Fruit fly (Drosophila melanogaster): ENCODE data around the gene CG31099.

CG31099 gene

dm6 chr3R:25295320-25296020 is 15.3 kb downstream of the CG31099 start, which contains the start of gene CG31102:
CG31102 (minus strand) TSS chr3R:25295594.
- TF ChIP-seq Dll (optimal IDR thresholded peaks at IDR 0.05) (no peak), psq (optimal IDR thresholded peaks at IDR 0.05) (no peak), pan (optimal IDR thresholded peaks at IDR 0.05) (no peak), CG8478 (optimal IDR thresholded peaks at IDR 0.05) (no peak), usp (GFP tag; optimal IDR thresholded peaks at IDR 0.05) (no peak), EcR (GFP tag; optimal IDR thresholded peaks at IDR 0.05) (no peak)

dm6 chr3R:25292864-25293284 is 17.9 kb downstream of the CG31099 start, which contains the start of gene CG31098:
CG31098 (minus strand) TSS chr3R:25292977.
- TF ChIP-seq pan (optimal IDR thresholded peaks at IDR 0.05), result no peak
- no peak for TF ChIP-seq psq (optimal IDR thresholded peaks at IDR 0.05)
- no peak for TF ChIP-seq EcR (GFP tag; optimal IDR thresholded peaks at IDR 0.05)
- TF ChIP-seq usp (GFP tag; optimal IDR thresholded peaks at IDR 0.05), result no peak
- no peak for TF ChIP-seq CG8478 (optimal IDR thresholded peaks at IDR 0.05)
- no peak for TF ChIP-seq Dll (optimal IDR thresholded peaks at IDR 0.05)

dm6 chr3R:25289589-25289988 is 21.2 kb downstream of the CG31099 start, which contains the start of gene CG11893:
CG11893 (plus strand) TSS chr3R:25289889.
- TF ChIP-seq CG8478 (optimal IDR thresholded peaks at IDR 0.05), result no peak
- no peak for TF ChIP-seq usp (GFP tag; optimal IDR thresholded peaks at IDR 0.05)
- TF ChIP-seq Dll (optimal IDR thresholded peaks at IDR 0.05), result no peak
- no peak for TF ChIP-seq EcR (GFP tag; optimal IDR thresholded peaks at IDR 0.05)
- TF ChIP-seq psq (optimal IDR thresholded peaks at IDR 0.05), result no peak
- TF ChIP-seq pan (optimal IDR thresholded peaks at IDR 0.05), result no peak

dm6 chr3R:25287128-25287527 is 23.6 kb downstream of the CG31099 start, which contains the start of gene CG13658:
CG13658 (plus strand) TSS chr3R:25287474.
- TF ChIP-seq CG8478 (optimal IDR thresholded peaks at IDR 0.05) (no peak), psq (optimal IDR thresholded peaks at IDR 0.05) (no peak)

- no peak for TF ChIP-seq EcR (GFP tag; optimal IDR thresholded peaks at IDR 0.05)
- no peak for TF ChIP-seq usp (GFP tag; optimal IDR thresholded peaks at IDR 0.05)
- TF ChIP-seq psq (optimal IDR thresholded peaks at IDR 0.05), result no peak
- no peak for TF ChIP-seq pan (optimal IDR thresholded peaks at IDR 0.05)
- no peak for TF ChIP-seq CG8478 (optimal IDR thresholded peaks at IDR 0.05)
- no peak for TF ChIP-seq Dll (optimal IDR thresholded peaks at IDR 0.05)
Observed at dm6 chr3R:25285173-25285572, 25.6 kb downstream of the CG31099 start, which contains the start of gene CG31104. CG31104 (plus strand) TSS chr3R:25285473.

dm6 chr3R:25283209-25283670 is 27.5 kb downstream of the CG31099 start, which contains the start of gene CG31300:
CG31300 (plus strand) TSS chr3R:25283620.
- TF ChIP-seq usp (GFP tag; optimal IDR thresholded peaks at IDR 0.05) (no peak), psq (optimal IDR thresholded peaks at IDR 0.05) (no peak), Dll (optimal IDR thresholded peaks at IDR 0.05) (no peak), pan (optimal IDR thresholded peaks at IDR 0.05) (no peak), CG8478 (optimal IDR thresholded peaks at IDR 0.05) (no peak), EcR (GFP tag; optimal IDR thresholded peaks at IDR 0.05) (no peak)

dm6 chr3R:25281165-25281564 is 29.6 kb downstream of the CG31099 start, which contains the start of gene CG11892:
CG11892 (plus strand) TSS chr3R:25281548.
- TF ChIP-seq EcR (GFP tag; optimal IDR thresholded peaks at IDR 0.05) (no peak), psq (optimal IDR thresholded peaks at IDR 0.05) (no peak), pan (optimal IDR thresholded peaks at IDR 0.05) (no peak), Dll (optimal IDR thresholded peaks at IDR 0.05) (no peak), usp (GFP tag; optimal IDR thresholded peaks at IDR 0.05) (no peak)

- TF ChIP-seq psq (optimal IDR thresholded peaks at IDR 0.05), result no peak
- no peak for TF ChIP-seq usp (GFP tag; optimal IDR thresholded peaks at IDR 0.05)
- TF ChIP-seq EcR (GFP tag; optimal IDR thresholded peaks at IDR 0.05), result no peak
- TF ChIP-seq CG8478 (optimal IDR thresholded peaks at IDR 0.05), result no peak
- no peak for TF ChIP-seq pan (optimal IDR thresholded peaks at IDR 0.05)
- TF ChIP-seq Dll (optimal IDR thresholded peaks at IDR 0.05), result no peak
Observed at dm6 chr3R:25279796-25280350, 30.9 kb downstream of the CG31099 start, which contains the start of gene CG10514. CG10514 (minus strand) TSS chr3R:25279846.

- TF ChIP-seq EcR (GFP tag; optimal IDR thresholded peaks at IDR 0.05), result no peak
- TF ChIP-seq CG8478 (optimal IDR thresholded peaks at IDR 0.05), result no peak
- TF ChIP-seq psq (optimal IDR thresholded peaks at IDR 0.05), result no peak
- TF ChIP-seq Dll (optimal IDR thresholded peaks at IDR 0.05), result no peak
- TF ChIP-seq pan (optimal IDR thresholded peaks at IDR 0.05), result no peak
- TF ChIP-seq usp (GFP tag; optimal IDR thresholded peaks at IDR 0.05), result no peak
Observed at dm6 chr3R:25277112-25277511, 33.6 kb downstream of the CG31099 start, which contains the start of gene CG10513. CG10513 (minus strand) TSS chr3R:25277212.

dm6 chr3R:25275276-25275675 is 35.5 kb downstream of the CG31099 start:
- no peak for TF ChIP-seq EcR (GFP tag; optimal IDR thresholded peaks at IDR 0.05)
- no peak for TF ChIP-seq pan (optimal IDR thresholded peaks at IDR 0.05)
- TF ChIP-seq usp (GFP tag; optimal IDR thresholded peaks at IDR 0.05), result no peak
- TF ChIP-seq psq (optimal IDR thresholded peaks at IDR 0.05), result no peak
- TF ChIP-seq Dll (optimal IDR thresholded peaks at IDR 0.05), result no peak
- TF ChIP-seq CG8478 (optimal IDR thresholded peaks at IDR 0.05), result no peak

- TF ChIP-seq CG8478 (optimal IDR thresholded peaks at IDR 0.05) (no peak), psq (optimal IDR thresholded peaks at IDR 0.05) (no peak), EcR (GFP tag; optimal IDR thresholded peaks at IDR 0.05) (no peak), Dll (optimal IDR thresholded peaks at IDR 0.05) (no peak), pan (optimal IDR thresholded peaks at IDR 0.05) (no peak), usp (GFP tag; optimal IDR thresholded peaks at IDR 0.05) (no peak)
Observed at dm6 chr3R:25273537-25273936, 37.2 kb downstream of the CG31099 start, which contains the start of gene CG11878. CG11878 (plus strand) TSS chr3R:25273837.

- no peak for TF ChIP-seq EcR (GFP tag; optimal IDR thresholded peaks at IDR 0.05)
- TF ChIP-seq pan (optimal IDR thresholded peaks at IDR 0.05), result no peak
- no peak for TF ChIP-seq psq (optimal IDR thresholded peaks at IDR 0.05)
- TF ChIP-seq Dll (optimal IDR thresholded peaks at IDR 0.05), result no peak
- TF ChIP-seq usp (GFP tag; optimal IDR thresholded peaks at IDR 0.05), result no peak
- no peak for TF ChIP-seq CG8478 (optimal IDR thresholded peaks at IDR 0.05)
Observed at dm6 chr3R:25269909-25270308, 40.8 kb downstream of the CG31099 start, which contains the start of the genes CG11889 and CG11891. CG11889 (plus strand) TSS chr3R:25270209. CG11891 (plus strand) TSS chr3R:25270209.
